Fruit fly (Drosophila melanogaster) whole organism, prepupa: ENCODE measurements around the gene Tsr1.

Experiments
- CG10669 ChIP-seq: fragments of 200-800 bp; sonication (Bioruptor generic); optimal IDR thresholded peaks from 3 replicates; lab custom pipeline; 2018; ENCODE audit warnings: missing biosample characterization, mild to moderate bottlenecking, missing genetic modification characterization, moderate library complexity
- CG11294 ChIP-seq: fragments of 200-800 bp; sonication (Bioruptor generic); IDR thresholded peaks from 2 replicates; pipeline ENCODE4 v1.3.6; 2022; ENCODE audit warnings: missing biosample characterization, missing genetic modification characterization
- CG11762 ChIP-seq: fragments of 200-800 bp; sonication (Bioruptor generic); optimal IDR thresholded peaks from 3 replicates; lab custom pipeline; 2016; ENCODE audit warnings: missing biosample characterization, missing genetic modification characterization; ENCODE audit not compliant: insufficient read depth
- CG11902 ChIP-seq: fragments of 200-800 bp; sonication (Bioruptor generic); optimal IDR thresholded peaks from 3 replicates; lab custom pipeline; 2016; ENCODE audit warnings: missing biosample characterization, missing genetic modification characterization
- CG15336 ChIP-seq: fragments of 200-800 bp; sonication (Bioruptor generic); IDR thresholded peaks from 2 replicates; pipeline ENCODE4 v1.3.6; 2022; ENCODE audit warnings: missing biosample characterization, missing genetic modification characterization
- CG1621 ChIP-seq: fragments of 200-800 bp; sonication (Bioruptor generic); optimal IDR thresholded peaks from 3 replicates; lab custom pipeline; 2018; ENCODE audit warnings: missing biosample characterization, mild to moderate bottlenecking, missing genetic modification characterization
- CG3032 ChIP-seq: fragments of 200-800 bp; optimal IDR thresholded peaks from 2 replicates; lab custom pipeline; 2019; ENCODE audit warnings: missing biosample characterization, mild to moderate bottlenecking, missing genetic modification characterization, moderate library complexity
- CG31627 ChIP-seq: fragments of 200-800 bp; sonication (Bioruptor generic); optimal IDR thresholded peaks from 3 replicates; lab custom pipeline; 2016; ENCODE audit warnings: missing biosample characterization, missing genetic modification characterization
- CG32006 ChIP-seq: fragments of 200-800 bp; sonication (Bioruptor generic); optimal IDR thresholded peaks from 3 replicates; lab custom pipeline; 2017; ENCODE audit warnings: missing biosample characterization, mild to moderate bottlenecking, missing genetic modification characterization
- CG34406 ChIP-seq: fragments of 200-800 bp; sonication (Bioruptor generic); optimal IDR thresholded peaks from 3 replicates; lab custom pipeline; 2016; ENCODE audit warnings: missing biosample characterization, missing genetic modification characterization
- CG3919 ChIP-seq: fragments of 200-800 bp; sonication (Bioruptor generic); optimal IDR thresholded peaks from 3 replicates; lab custom pipeline; 2016; ENCODE audit warnings: missing biosample characterization, missing genetic modification characterization
- CG4318 ChIP-seq: fragments of 200-800 bp; sonication (Bioruptor generic); optimal IDR thresholded peaks from 3 replicates; lab custom pipeline; 2017; ENCODE audit warnings: missing biosample characterization, mild to moderate bottlenecking, missing genetic modification characterization
- CG6792 ChIP-seq: fragments of 200-800 bp; sonication (Bioruptor generic); optimal IDR thresholded peaks from 3 replicates; lab custom pipeline; 2016; ENCODE audit warnings: missing biosample characterization, missing genetic modification characterization
- CG6808 ChIP-seq: fragments of 200-800 bp; sonication (Bioruptor generic); optimal IDR thresholded peaks from 3 replicates; lab custom pipeline; 2017; ENCODE audit warnings: missing biosample characterization, missing genetic modification characterization, mild to moderate bottlenecking, moderate library complexity, missing genetic modification reagents
- CG6854 ChIP-seq: fragments of 200-800 bp; sonication (Bioruptor generic); optimal IDR thresholded peaks from 2 replicates; lab custom pipeline; 2017; ENCODE audit warnings: missing biosample characterization, mild to moderate bottlenecking, missing genetic modification characterization
- CG7368 ChIP-seq: fragments of 200-800 bp; sonication (Bioruptor generic); optimal IDR thresholded peaks from 3 replicates; lab custom pipeline; 2016; ENCODE audit warnings: missing biosample characterization, missing genetic modification characterization
- CG8632 ChIP-seq: fragments of 200-800 bp; sonication (Bioruptor generic); optimal IDR thresholded peaks from 3 replicates; lab custom pipeline; 2016; ENCODE audit warnings: missing biosample characterization, missing genetic modification characterization
- CG9139 ChIP-seq: fragments of 200-800 bp; sonication (Bioruptor generic); optimal IDR thresholded peaks from 3 replicates; lab custom pipeline; 2017; ENCODE audit warnings: missing biosample characterization, mild to moderate bottlenecking, missing genetic modification characterization
- Eip78C ChIP-seq: fragments of 200-800 bp; sonication (Bioruptor generic); peaks from one replicate; lab custom pipeline; 2016; ENCODE audit warnings: missing biosample characterization, missing genetic modification characterization
- Eip93F ChIP-seq: fragments of 200-800 bp; sonication (Bioruptor generic); optimal IDR thresholded peaks from 2 replicates; lab custom pipeline; 2016; ENCODE audit warnings: missing biosample characterization, mild to moderate bottlenecking, missing genetic modification characterization
- Ets21C ChIP-seq: fragments of 200-800 bp; sonication (Bioruptor generic); optimal IDR thresholded peaks from 3 replicates; lab custom pipeline; 2016; ENCODE audit warnings: missing biosample characterization, missing genetic modification characterization
- Ets96B ChIP-seq: fragments of 200-800 bp; optimal IDR thresholded peaks from 2 replicates; lab custom pipeline; 2019; ENCODE audit warnings: missing biosample characterization, mild to moderate bottlenecking, missing genetic modification characterization, moderate library complexity
- Gug ChIP-seq: fragments of 200-800 bp; sonication (Bioruptor generic); IDR thresholded peaks from 2 replicates; pipeline ENCODE4 v1.3.6; 2022; ENCODE audit warnings: missing biosample characterization, missing genetic modification characterization
- Hr39 ChIP-seq: fragments of 200-800 bp; sonication (Bioruptor generic); optimal IDR thresholded peaks from 2 replicates; lab custom pipeline; 2016; ENCODE audit warnings: missing biosample characterization, missing genetic modification characterization
- Hr4 ChIP-seq: fragments of 200-800 bp; sonication (Bioruptor generic); optimal IDR thresholded peaks from 3 replicates; lab custom pipeline; 2016; ENCODE audit warnings: missing biosample characterization, missing genetic modification characterization
- Lpt ChIP-seq: fragments of 200-800 bp; sonication (Bioruptor generic); optimal IDR thresholded peaks from 3 replicates; lab custom pipeline; 2016; ENCODE audit warnings: missing biosample characterization, missing genetic modification characterization
- Met ChIP-seq: fragments of 200-800 bp; sonication (Bioruptor generic); optimal IDR thresholded peaks from 3 replicates; lab custom pipeline; 2016; ENCODE audit warnings: missing biosample characterization, missing genetic modification characterization
- OdsH ChIP-seq: fragments of 200-800 bp; sonication (Bioruptor generic); optimal IDR thresholded peaks from 3 replicates; lab custom pipeline; 2016; ENCODE audit warnings: missing biosample characterization, missing genetic modification characterization
- Sox102F ChIP-seq: fragments of 200-800 bp; sonication (Bioruptor generic); optimal IDR thresholded peaks from 2 replicates; lab custom pipeline; 2016; ENCODE audit warnings: missing biosample characterization, mild to moderate bottlenecking, missing genetic modification characterization
- Sox14 ChIP-seq: fragments of 200-800 bp; sonication (Bioruptor generic); optimal IDR thresholded peaks from 3 replicates; lab custom pipeline; 2016; ENCODE audit warnings: missing biosample characterization, missing genetic modification characterization
- achi ChIP-seq: fragments of 200-800 bp; sonication (Bioruptor generic); optimal IDR thresholded peaks from 3 replicates; lab custom pipeline; 2016; ENCODE audit warnings: missing biosample characterization, missing genetic modification characterization
- cyc ChIP-seq: fragments of 200-800 bp; sonication (Bioruptor generic); optimal IDR thresholded peaks from 3 replicates; lab custom pipeline; 2016; ENCODE audit warnings: missing biosample characterization, missing genetic modification characterization
- dac ChIP-seq: fragments of 200-800 bp; sonication (Bioruptor generic); optimal IDR thresholded peaks from 2 replicates; lab custom pipeline; 2017; ENCODE audit warnings: missing biosample characterization, mild to moderate bottlenecking, missing genetic modification characterization
- dsx ChIP-seq: fragments of 200-800 bp; optimal IDR thresholded peaks from 3 replicates; lab custom pipeline; 2019; ENCODE audit warnings: missing biosample characterization, mild to moderate bottlenecking, missing genetic modification characterization, moderate library complexity; ENCODE audit not compliant: poor library complexity, severe bottlenecking
- eg ChIP-seq: fragments of 200-800 bp; sonication (Bioruptor generic); IDR thresholded peaks from 3 replicates; pipeline ENCODE4 v1.3.6; 2022; ENCODE audit warnings: missing biosample characterization, missing genetic modification characterization
- esn ChIP-seq: fragments of 200-800 bp; sonication (Bioruptor generic); optimal IDR thresholded peaks from 2 replicates; lab custom pipeline; 2016; ENCODE audit warnings: missing biosample characterization, mild to moderate bottlenecking, missing genetic modification characterization, moderate library complexity
- fd59A ChIP-seq: fragments of 200-800 bp; sonication (Bioruptor generic); optimal IDR thresholded peaks from 2 replicates; lab custom pipeline; 2017; ENCODE audit warnings: missing biosample characterization, mild to moderate bottlenecking, missing genetic modification characterization, missing genetic modification reagents
- fd85E ChIP-seq: fragments of 200-800 bp; sonication (Bioruptor generic); optimal IDR thresholded peaks from 3 replicates; lab custom pipeline; 2016; ENCODE audit warnings: missing biosample characterization, missing genetic modification characterization
- fkh ChIP-seq: fragments of 200-800 bp; sonication (Bioruptor generic); optimal IDR thresholded peaks from 3 replicates; lab custom pipeline; 2017; ENCODE audit warnings: missing biosample characterization, mild to moderate bottlenecking, missing genetic modification characterization, moderate library complexity
- lz ChIP-seq: fragments of 200-800 bp; sonication (Bioruptor generic); optimal IDR thresholded peaks from 3 replicates; lab custom pipeline; 2016; ENCODE audit warnings: missing biosample characterization, missing genetic modification characterization
- net ChIP-seq: fragments of 200-800 bp; sonication (Bioruptor generic); optimal IDR thresholded peaks from 3 replicates; lab custom pipeline; 2016; ENCODE audit warnings: missing biosample characterization, missing genetic modification characterization
- salr ChIP-seq, 2 experiments: fragments of 200-800 bp; sonication (Bioruptor generic); optimal IDR thresholded peaks; 3 replicates each; lab custom pipeline; 2016 to 2018; ENCODE audit warnings: missing biosample characterization in 2 of 2, missing genetic modification characterization in 2 of 2, mild to moderate bottlenecking in 1 of 2
- spab ChIP-seq: fragments of 200-800 bp; sonication (Bioruptor generic); optimal IDR thresholded peaks from 2 replicates; lab custom pipeline; 2017; ENCODE audit warnings: missing biosample characterization, mild to moderate bottlenecking, missing genetic modification characterization, missing genetic modification reagents
- ss ChIP-seq, 2 experiments: fragments of 200-800 bp; sonication (Bioruptor generic); optimal IDR thresholded peaks; 2 replicates in 1 of 2; 3 replicates in 1 of 2; lab custom pipeline; 2017 to 2018; ENCODE audit warnings: mild to moderate bottlenecking in 2 of 2, missing biosample characterization in 2 of 2, missing genetic modification characterization in 2 of 2, moderate library complexity in 1 of 2
- svp ChIP-seq: fragments of 200-800 bp; sonication (Bioruptor generic); peaks from one replicate; lab custom pipeline; 2016; ENCODE audit warnings: missing biosample characterization, missing genetic modification characterization
- topi ChIP-seq: fragments of 200-800 bp; sonication (Bioruptor generic); optimal IDR thresholded peaks from 3 replicates; lab custom pipeline; 2016; ENCODE audit warnings: missing biosample characterization, missing genetic modification characterization
- vri ChIP-seq: fragments of 200-800 bp; sonication (Bioruptor generic); optimal IDR thresholded peaks from 3 replicates; lab custom pipeline; 2016; ENCODE audit warnings: missing biosample characterization, mild to moderate bottlenecking, missing genetic modification characterization

The Tsr1 gene

DNA sequence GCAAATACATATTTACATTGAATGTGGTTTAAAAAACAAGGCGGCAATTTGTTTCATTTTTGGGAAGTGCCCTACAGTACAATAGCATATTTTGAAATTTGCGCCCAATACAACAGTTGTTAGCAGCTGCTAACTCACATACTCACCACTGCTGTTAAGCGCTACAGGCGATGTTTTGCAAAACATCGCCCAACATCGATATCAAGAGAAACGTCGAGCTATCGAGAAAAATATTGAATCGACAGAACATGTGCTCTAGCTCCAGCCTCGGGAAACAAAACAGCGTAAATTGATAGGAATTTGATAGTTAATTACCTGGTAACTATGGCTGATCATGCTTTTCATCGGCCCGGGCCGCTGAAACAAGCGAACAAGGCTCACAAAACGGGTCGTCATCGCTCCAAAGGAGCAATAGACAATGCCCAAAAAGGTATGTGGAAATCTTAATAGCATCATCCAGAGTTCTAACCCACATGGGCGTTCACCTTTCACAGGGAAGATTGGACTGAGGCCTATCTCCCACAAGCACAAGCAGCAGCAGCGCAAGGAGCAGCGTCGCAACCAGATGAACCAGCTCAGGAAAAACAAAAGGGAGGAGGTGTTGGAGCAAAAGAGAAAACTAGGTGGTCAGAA, at the start of gene Tsr1:
Tsr1 (plus strand) TSS at position 217 of the 633 bp plus-strand sequence.
- TF ChIP-seq dsx (GFP tag; lab: Kevin White, UChicago) (no peak), Met (no peak), CG34406 (GFP tag; lab: Kevin White, UChicago) (no peak), cyc (GFP tag; lab: Kevin White, UChicago) (no peak)

dm6 chr3L:21285639-21286338, 49.2 kb upstream of the Tsr1 start, which contains the start of the genes CG12974 and pzg:
Gene CG12974 (minus strand): TSS chr3L:21285962.
Gene pzg (plus strand): TSS chr3L:21286099.
- TF ChIP-seq CG32006 (peak; percentile 46), CG6854 (GFP tag; lab: Kevin White, UChicago) (peak; percentile 70), vri (GFP tag; lab: Kevin White, UChicago) (peak; percentile 65), Eip78C (GFP tag; lab: Kevin White, UChicago) (peak; percentile 94), spab (GFP tag; lab: Kevin White, UChicago) (no peak), topi (peak; percentile 70), CG10669 (peak; percentile 33), ss (GFP tag; optimal IDR thresholded peaks at IDR 0.05; lab: Kevin White, UChicago) (no peak), fkh (GFP tag; lab: Kevin White, UChicago) (peak; percentile 70), achi (GFP tag; lab: Kevin White, UChicago) (peak; percentile 50), CG3919 (GFP tag; lab: Kevin White, UChicago) (peak; percentile 66), CG8632 (GFP tag; lab: Kevin White, UChicago) (peak; percentile 27), Ets21C (GFP tag; lab: Kevin White, UChicago) (peak; percentile 64), dsx (GFP tag; lab: Kevin White, UChicago) (peak; percentile 4), CG11762 (peak; percentile 5), cyc (GFP tag; lab: Kevin White, UChicago) (peak; percentile 69), fd85E (peak; percentile 49), CG3032 (peak; percentile 69), CG31627 (GFP tag; lab: Kevin White, UChicago) (peak; percentile 66), Eip93F (GFP tag; lab: Kevin White, UChicago) (no peak), Hr4 (GFP tag; lab: Kevin White, UChicago) (peak; percentile 47), CG1621 (tag; lab: Kevin White, UChicago) (peak; percentile 65), Gug (no peak), CG7368 (GFP tag; lab: Kevin White, UChicago) (no peak), salr (GFP tag; optimal IDR thresholded peaks at IDR 0.05; lab: Kevin White, UChicago) (peak in 1 of 2 experiments; percentile 32), fd59A (no peak), eg (GFP tag; lab: Robert Waterston, UW) (peak; percentile 66), svp (GFP tag; lab: Kevin White, UChicago) (peak; percentile 93), CG6808 (GFP tag; lab: Kevin White, UChicago) (no peak), CG11902 (peak; percentile 54), CG11294 (GFP tag; lab: Robert Waterston, UW) (no peak), CG9139 (GFP tag; lab: Kevin White, UChicago) (peak; percentile 11), Sox14 (GFP tag; lab: Kevin White, UChicago) (peak; percentile 70), lz (GFP tag; lab: Kevin White, UChicago) (peak; percentile 63), CG6792 (GFP tag; lab: Kevin White, UChicago) (peak; percentile 25), CG4318 (GFP tag; lab: Kevin White, UChicago) (peak; percentile 23), Hr39 (GFP tag; lab: Kevin White, UChicago) (peak; percentile 74), net (GFP tag; lab: Kevin White, UChicago) (peak; percentile 25), OdsH (GFP tag; lab: Kevin White, UChicago) (peak; percentile 61), esn (GFP tag; lab: Kevin White, UChicago) (peak; percentile 67), Sox102F (GFP tag; lab: Kevin White, UChicago) (peak; percentile 16), dac (GFP tag; lab: Kevin White, UChicago) (no peak), CG34406 (GFP tag; lab: Kevin White, UChicago) (peak; percentile 15), CG15336 (GFP tag; lab: Robert Waterston, UW) (no peak), Lpt (GFP tag; lab: Kevin White, UChicago) (no peak), Ets96B (tag; lab: Kevin White, UChicago) (peak; percentile 17)
